Worm (Caenorhabditis elegans) whole organism, young adult: ENCODE data around the gene srp-8.

Experiments used
- B0261.1 ChIP-seq: sonication (generic microtip); optimal IDR thresholded peaks from 2 replicates; lab custom pipeline; 2016; ENCODE audit warnings: mild to moderate bottlenecking, missing genetic modification characterization, moderate library complexity, missing compliant biosample characterization
- D2030.7 ChIP-seq: fragments of 200-800 bp; sonication (Bioruptor generic); IDR thresholded peaks from 2 replicates; pipeline ENCODE4 v1.3.6; 2022; ENCODE audit warnings: missing genetic modification reagents, missing genetic modification characterization, missing compliant biosample characterization
- F10E7.11 ChIP-seq: sonication (generic microtip); optimal IDR thresholded peaks from 2 replicates; lab custom pipeline; 2017; ENCODE audit warnings: mild to moderate bottlenecking, missing genetic modification characterization, moderate library complexity, missing compliant biosample characterization
- F37B4.10 ChIP-seq: fragments of 200-800 bp; sonication (Bioruptor generic); IDR thresholded peaks from 2 replicates; pipeline ENCODE4 v1.3.6; 2022; ENCODE audit warnings: missing genetic modification characterization, missing compliant biosample characterization
- F39B2.1 ChIP-seq: fragments of 200-800 bp; sonication (Bioruptor generic); IDR thresholded peaks from 2 replicates; pipeline ENCODE4 v1.3.6; 2022; ENCODE audit warnings: missing genetic modification reagents, missing genetic modification characterization, missing compliant biosample characterization
- F49E8.2 ChIP-seq: sonication (generic microtip); optimal IDR thresholded peaks from 3 replicates; lab custom pipeline; 2017; ENCODE audit warnings: missing genetic modification characterization, mild to moderate bottlenecking, missing compliant biosample characterization, antibody characterized with exemption, moderate library complexity; ENCODE audit not compliant: insufficient read depth
- K11D2.4 ChIP-seq: fragments of 200-800 bp; sonication (Bioruptor generic); IDR thresholded peaks from 2 replicates; pipeline ENCODE4 v1.3.6; 2022; ENCODE audit warnings: missing genetic modification reagents, missing genetic modification characterization, missing compliant biosample characterization
- Y56A3A.18 ChIP-seq: fragments of 200-800 bp; sonication (Bioruptor generic); IDR thresholded peaks from 2 replicates; pipeline ENCODE4 v1.3.6; 2022; ENCODE audit warnings: missing genetic modification reagents, missing genetic modification characterization, missing compliant biosample characterization
- Y67H2A.10 ChIP-seq: fragments of 200-800 bp; sonication (Bioruptor generic); conservative IDR thresholded peaks from 2 replicates; pipeline ENCODE4 v1.3.6; 2022; ENCODE audit warnings: missing genetic modification reagents, missing genetic modification characterization, missing compliant biosample characterization
- attf-3 ChIP-seq: fragments of 200-800 bp; sonication (Bioruptor generic); conservative IDR thresholded peaks from 2 replicates; pipeline ENCODE4 v1.3.6; 2022; ENCODE audit warnings: missing genetic modification reagents, missing genetic modification characterization, missing compliant biosample characterization
- bed-2 ChIP-seq: fragments of 200-800 bp; sonication (Bioruptor generic); IDR thresholded peaks from 2 replicates; pipeline ENCODE4 v1.3.6; 2022; ENCODE audit warnings: missing genetic modification reagents, missing genetic modification characterization, missing compliant biosample characterization
- ccch-3 ChIP-seq: fragments of 200-800 bp; sonication (Bioruptor generic); optimal IDR thresholded peaks from 2 replicates; lab custom pipeline; 2018; ENCODE audit warnings: mild to moderate bottlenecking, missing genetic modification characterization, missing compliant biosample characterization
- cebp-1 ChIP-seq, 2 experiments: fragments of 200-800 bp in 1 of 2; sonication (Bioruptor generic) in 1 of 2; sonication (generic microtip) in 1 of 2; IDR thresholded peaks in 1 of 2; optimal IDR thresholded peaks in 1 of 2; 2 replicates each; pipeline versions ENCODE4 v1.3.6 to Lab custom; 2017 to 2022; ENCODE audit warnings: missing compliant biosample characterization in 2 of 2, missing genetic modification characterization in 2 of 2, mild to moderate bottlenecking in 1 of 2, missing genetic modification reagents in 1 of 2, moderate library complexity in 1 of 2
- ceh-100 ChIP-seq: fragments of 200-800 bp; sonication (Bioruptor generic); IDR thresholded peaks from 2 replicates; pipeline ENCODE4 v1.3.6; 2022; ENCODE audit warnings: missing genetic modification reagents, missing genetic modification characterization, missing compliant biosample characterization
- ceh-27 ChIP-seq: fragments of 200-800 bp; sonication (Bioruptor generic); optimal IDR thresholded peaks from 2 replicates; lab custom pipeline; 2018; ENCODE audit warnings: mild to moderate bottlenecking, missing genetic modification characterization, moderate library complexity, missing compliant biosample characterization
- die-1 ChIP-seq: sonication (generic microtip); optimal IDR thresholded peaks from 2 replicates; lab custom pipeline; 2016; ENCODE audit warnings: missing genotype, mild to moderate bottlenecking, missing genetic modification characterization, missing compliant biosample characterization
- dpff-1 ChIP-seq: sonication (generic microtip); optimal IDR thresholded peaks from 2 replicates; lab custom pipeline; 2017; ENCODE audit warnings: mild to moderate bottlenecking, missing genetic modification characterization, missing compliant biosample characterization
- dpl-1 ChIP-seq: fragments of 150-350 bp; optimal IDR thresholded peaks from 2 replicates; lab custom pipeline; 2014; ENCODE audit warnings: missing biosample characterization, missing genetic modification reagents, missing genetic modification characterization
- egrh-3 ChIP-seq: fragments of 200-800 bp; sonication (Bioruptor generic); IDR thresholded peaks from 2 replicates; pipeline ENCODE4 v1.3.6; 2022; ENCODE audit warnings: missing genetic modification reagents, missing genetic modification characterization, missing compliant biosample characterization
- ekl-4 ChIP-seq: fragments of 200-800 bp; sonication (Bioruptor generic); IDR thresholded peaks from 2 replicates; pipeline ENCODE4 v1.3.6; 2022; ENCODE audit warnings: missing genetic modification reagents, missing genetic modification characterization, missing compliant biosample characterization
- hlh-26 ChIP-seq: fragments of 200-800 bp; sonication (Bioruptor generic); conservative IDR thresholded peaks from 2 replicates; pipeline ENCODE4 v1.3.6; 2022; ENCODE audit warnings: missing genetic modification reagents, missing genetic modification characterization, missing compliant biosample characterization
- hmg-1.2 ChIP-seq: fragments of 200-800 bp; sonication (Bioruptor generic); IDR thresholded peaks from 2 replicates; pipeline ENCODE4 v1.3.6; 2022; ENCODE audit warnings: missing genetic modification reagents, missing genetic modification characterization, missing compliant biosample characterization
- hmg-20 ChIP-seq: fragments of 200-800 bp; sonication (Bioruptor generic); IDR thresholded peaks from 2 replicates; pipeline ENCODE4 v1.3.6; 2022; ENCODE audit warnings: missing genetic modification reagents, missing genetic modification characterization, missing compliant biosample characterization
- let-607 ChIP-seq, 2 experiments: fragments of 200-800 bp in 1 of 2; sonication (Bioruptor generic) in 1 of 2; sonication (generic microtip) in 1 of 2; optimal IDR thresholded peaks; 2 replicates each; lab custom pipeline; 2016 to 2018; ENCODE audit warnings: mild to moderate bottlenecking in 2 of 2, missing compliant biosample characterization in 2 of 2, missing genetic modification characterization in 2 of 2, moderate library complexity in 2 of 2, missing genotype in 1 of 2
- lin-54 ChIP-seq: fragments of 200-800 bp; sonication (Bioruptor generic); optimal IDR thresholded peaks from 2 replicates; lab custom pipeline; 2018; ENCODE audit warnings: mild to moderate bottlenecking, missing genetic modification characterization, missing compliant biosample characterization
- lir-1 ChIP-seq: fragments of 200-800 bp; sonication (Bioruptor generic); conservative IDR thresholded peaks from 2 replicates; pipeline ENCODE4 v1.3.6; 2022; ENCODE audit warnings: missing genetic modification reagents, missing genetic modification characterization, missing compliant biosample characterization
- mel-28 ChIP-seq: sonication (generic microtip); optimal IDR thresholded peaks from 2 replicates; lab custom pipeline; 2016; ENCODE audit warnings: borderline replicate concordance, mild to moderate bottlenecking, missing genetic modification characterization, missing compliant biosample characterization
- nfyb-1 ChIP-seq: fragments of 200-800 bp; sonication (Bioruptor generic); IDR thresholded peaks from 2 replicates; pipeline ENCODE4 v1.3.6; 2022; ENCODE audit warnings: missing genetic modification reagents, missing genetic modification characterization, missing compliant biosample characterization
- nhr-27 ChIP-seq: fragments of 200-800 bp; sonication (Bioruptor generic); optimal IDR thresholded peaks from 2 replicates; lab custom pipeline; 2018; ENCODE audit warnings: mild to moderate bottlenecking, missing genetic modification characterization, moderate library complexity, missing compliant biosample characterization
- rcor-1 ChIP-seq: fragments of 200-800 bp; sonication (Bioruptor generic); IDR thresholded peaks from 2 replicates; pipeline ENCODE4 v1.3.6; 2022; ENCODE audit warnings: missing genetic modification reagents, missing genetic modification characterization, missing compliant biosample characterization
- sdz-38 ChIP-seq: sonication (generic microtip); optimal IDR thresholded peaks from 2 replicates; lab custom pipeline; 2016; ENCODE audit warnings: missing genotype, missing genetic modification characterization, missing compliant biosample characterization
- zfh-2 ChIP-seq: fragments of 200-800 bp; sonication (Bioruptor generic); conservative IDR thresholded peaks from 2 replicates; pipeline ENCODE4 v1.3.6; 2022; ENCODE audit warnings: missing genetic modification reagents, missing genetic modification characterization, missing compliant biosample characterization
- ztf-3 ChIP-seq: fragments of 200-800 bp; sonication (Bioruptor generic); optimal IDR thresholded peaks from 2 replicates; lab custom pipeline; 2018; ENCODE audit warnings: mild to moderate bottlenecking, missing genetic modification characterization, missing compliant biosample characterization

The srp-8 gene

DNA sequence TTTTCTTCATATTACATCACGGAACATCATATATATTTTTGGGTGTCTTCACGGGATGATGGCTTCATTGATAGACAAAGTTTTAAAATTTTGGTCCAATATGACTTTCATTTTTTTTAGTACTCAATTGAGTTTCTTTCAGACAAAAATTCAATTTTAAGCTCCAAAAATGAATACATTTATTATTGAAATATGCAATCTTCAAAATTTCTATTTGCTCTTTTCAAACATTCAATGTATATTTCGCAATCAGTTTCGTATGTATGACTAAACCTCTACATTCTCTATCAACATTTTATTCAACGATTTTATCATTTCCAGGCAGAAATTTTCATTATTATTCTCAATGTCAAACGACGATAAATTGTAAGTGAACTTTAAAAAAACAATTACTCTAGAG, at the start of gene srp-8:
Gene srp-8, plus strand, starts transcription at position 301 of the 400 bp plus-strand sequence.
- TF ChIP-seq bed-2 (GFP tag; lab: Robert Waterston, UW): no peak
- no peak for TF ChIP-seq F37B4.10 (GFP tag; lab: Robert Waterston, UW)
- TF ChIP-seq dpl-1 (GFP tag; lab: Kevin White, UChicago): no peak
- no peak for TF ChIP-seq B0261.1 (tag; lab: Kevin White, UChicago)
- peak; percentile 59; the same call in 1 of the 2 replicates for TF ChIP-seq cebp-1 (GFP tag; IDR thresholded peaks at IDR 0.05; lab: Robert Waterston, UW)
- no peak for TF ChIP-seq cebp-1 (tag; optimal IDR thresholded peaks at IDR 0.05; lab: Kevin White, UChicago)
- TF ChIP-seq F39B2.1 (GFP tag; lab: Robert Waterston, UW): no peak
- TF ChIP-seq nfyb-1 (GFP tag; lab: Robert Waterston, UW): no peak
- TF ChIP-seq lir-1 (GFP tag; lab: Robert Waterston, UW): no peak
- TF ChIP-seq Y67H2A.10: no peak

DNA sequence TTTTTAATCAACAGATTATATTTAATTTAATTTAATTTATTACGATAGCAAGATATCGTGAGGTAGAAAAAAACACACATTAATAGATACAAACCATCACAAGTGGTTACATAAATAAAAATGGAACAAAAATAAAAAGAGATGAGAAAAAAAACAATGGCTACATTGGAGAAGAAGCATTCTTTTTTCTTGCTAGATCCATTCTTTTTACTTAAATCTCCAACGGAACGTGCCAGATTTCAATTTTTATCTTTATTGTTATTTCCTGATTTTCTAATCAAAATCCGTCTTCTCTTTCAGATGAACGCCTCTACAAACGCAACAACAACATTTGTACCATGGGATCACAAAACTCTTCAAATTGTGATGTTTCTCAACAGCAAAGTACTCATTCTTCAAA, 39.9 kb upstream of the srp-8 start, which contains the start of gene D1014.2:
Gene D1014.2, plus strand, starts transcription at position 301 of the 400 bp plus-strand sequence.
- TF ChIP-seq K11D2.4 (no peak), F37B4.10 (GFP tag; lab: Robert Waterston, UW) (no peak), lin-54 (GFP tag; lab: Kevin White, UChicago) (no peak), dpff-1 (no peak), let-607 (tag; optimal IDR thresholded peaks at IDR 0.05; lab: Kevin White, UChicago) (no peak), ceh-100 (GFP tag; lab: Robert Waterston, UW) (no peak), ceh-27 (GFP tag; lab: Kevin White, UChicago) (no peak), rcor-1 (GFP tag; lab: Robert Waterston, UW) (no peak), sdz-38 (tag; lab: Kevin White, UChicago) (no peak), ztf-3 (GFP tag; lab: Kevin White, UChicago) (no peak), hlh-26 (no peak), F10E7.11 (tag; lab: Kevin White, UChicago) (no peak)

DNA sequence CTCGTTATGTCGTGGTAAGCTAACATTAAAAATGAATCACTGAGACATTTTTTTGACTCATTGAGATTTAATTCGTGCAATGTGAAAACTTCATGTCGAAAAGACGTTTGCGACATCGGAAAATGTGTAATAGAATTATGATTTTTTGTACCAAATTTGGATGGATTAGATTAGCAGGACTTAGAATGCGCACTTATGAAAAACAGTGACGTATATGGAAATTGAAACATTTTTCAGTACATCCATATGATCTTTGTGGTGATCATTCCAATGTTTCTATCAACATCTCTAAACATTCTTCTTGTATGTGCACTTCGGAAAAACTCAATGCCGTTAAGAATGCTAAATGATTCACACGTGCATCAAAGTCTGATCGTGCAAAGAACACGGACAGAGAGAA, 39.0 kb upstream of the srp-8 start:
- no peak for TF ChIP-seq D2030.7 (GFP tag; lab: Robert Waterston, UW)
- TF ChIP-seq die-1 (tag; lab: Kevin White, UChicago): no peak
- no peak for TF ChIP-seq B0261.1 (tag; lab: Kevin White, UChicago)
- no peak for TF ChIP-seq nhr-27 (tag; lab: Kevin White, UChicago)
- TF ChIP-seq hmg-1.2 (GFP tag; lab: Robert Waterston, UW): no peak
- no peak for TF ChIP-seq attf-3 (GFP tag; lab: Robert Waterston, UW)
- TF ChIP-seq ccch-3 (GFP tag; lab: Kevin White, UChicago): no peak
- TF ChIP-seq zfh-2 (GFP tag; lab: Robert Waterston, UW): no peak
- no peak for TF ChIP-seq ekl-4
- no peak for TF ChIP-seq F49E8.2 (tag; lab: Kevin White, UChicago)
- TF ChIP-seq mel-28 (tag; lab: Kevin White, UChicago): no peak
- no peak for TF ChIP-seq cebp-1 (GFP tag; IDR thresholded peaks at IDR 0.05; lab: Robert Waterston, UW)
- TF ChIP-seq cebp-1 (tag; optimal IDR thresholded peaks at IDR 0.05; lab: Kevin White, UChicago): no peak
- no peak for TF ChIP-seq K11D2.4

DNA sequence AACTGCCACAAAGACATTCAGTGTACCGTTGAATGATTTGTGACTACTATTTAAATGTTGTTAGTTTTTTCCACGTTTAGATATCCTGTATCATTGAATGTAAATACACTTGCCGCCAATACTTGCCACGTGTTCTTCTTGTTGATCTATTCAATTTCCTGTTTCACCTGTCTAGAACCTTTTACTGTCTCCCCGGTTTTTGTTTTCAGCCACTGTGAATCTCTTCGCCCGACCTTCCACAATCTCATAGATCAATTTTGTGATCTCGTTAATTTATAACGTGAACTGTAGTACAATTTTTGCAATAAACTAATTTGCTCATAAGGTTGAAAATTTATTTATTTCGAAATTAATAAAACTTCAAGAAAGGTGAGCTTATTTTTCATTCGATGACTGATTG, 38.2 kb upstream of the srp-8 start, which contains the start of gene D1014.13:
Gene D1014.13, plus strand, starts transcription at position 301 of the 400 bp plus-strand sequence.
- TF ChIP-seq mel-28 (tag; lab: Kevin White, UChicago): no peak
- TF ChIP-seq, all 124 proteins: peak for 0

DNA sequence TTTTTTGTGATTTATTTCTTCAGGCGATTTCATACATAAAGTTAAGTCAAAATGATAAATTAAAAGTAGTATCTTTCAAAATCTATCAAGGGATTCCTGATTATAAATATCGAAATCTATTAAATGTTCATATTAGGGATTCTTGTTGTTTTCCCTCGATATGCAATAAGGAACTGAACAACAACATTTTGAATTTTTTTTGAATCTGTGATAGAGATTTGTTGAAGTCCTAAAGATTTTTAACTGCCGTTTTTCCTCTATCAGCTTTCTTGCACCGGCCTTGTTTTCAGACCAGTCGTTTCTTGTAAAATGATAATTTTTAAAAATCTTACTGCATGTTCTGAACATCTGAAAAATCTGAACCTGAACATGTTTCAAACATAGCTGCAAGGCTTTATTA, 27.7 kb upstream of the srp-8 start:
- TF ChIP-seq Y56A3A.18 (GFP tag; lab: Robert Waterston, UW): no peak
- TF ChIP-seq hmg-20: no peak
- no peak for TF ChIP-seq egrh-3
